Worm (Caenorhabditis elegans): Measurements from ENCODE around the gene chil-18.

DNA sequence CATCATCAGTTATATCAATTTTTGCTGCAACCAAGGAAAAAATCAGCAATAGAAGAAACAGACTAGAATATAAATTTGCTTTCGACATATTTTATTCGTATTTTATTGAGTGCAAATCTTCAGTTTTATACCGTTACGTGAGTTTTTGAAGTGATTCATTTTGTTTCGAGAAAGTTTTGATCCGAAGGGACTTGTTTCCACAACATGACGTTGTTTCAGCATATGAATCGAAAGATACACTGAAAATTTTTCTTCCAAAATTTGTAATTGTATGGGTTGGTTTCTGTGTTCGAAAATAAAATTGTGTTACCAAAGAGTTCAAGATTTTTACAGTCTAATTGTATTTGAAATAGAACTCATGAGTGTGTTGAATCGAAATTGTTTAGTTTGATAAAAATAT is 31.9 kb downstream of the chil-18 start, which contains the start of gene T19H5.7:
- TF ChIP-seq scrt-1 (GFP tag; IDR thresholded peaks at IDR 0.05) = no peak
- no peak for TF ChIP-seq ama-1 (optimal IDR thresholded peaks at IDR 0.05)

All from whole organism, early embryonic.